Fruit fly (Drosophila melanogaster): Measurements from ENCODE around the gene BI-1.

BI-1 gene

DNA sequence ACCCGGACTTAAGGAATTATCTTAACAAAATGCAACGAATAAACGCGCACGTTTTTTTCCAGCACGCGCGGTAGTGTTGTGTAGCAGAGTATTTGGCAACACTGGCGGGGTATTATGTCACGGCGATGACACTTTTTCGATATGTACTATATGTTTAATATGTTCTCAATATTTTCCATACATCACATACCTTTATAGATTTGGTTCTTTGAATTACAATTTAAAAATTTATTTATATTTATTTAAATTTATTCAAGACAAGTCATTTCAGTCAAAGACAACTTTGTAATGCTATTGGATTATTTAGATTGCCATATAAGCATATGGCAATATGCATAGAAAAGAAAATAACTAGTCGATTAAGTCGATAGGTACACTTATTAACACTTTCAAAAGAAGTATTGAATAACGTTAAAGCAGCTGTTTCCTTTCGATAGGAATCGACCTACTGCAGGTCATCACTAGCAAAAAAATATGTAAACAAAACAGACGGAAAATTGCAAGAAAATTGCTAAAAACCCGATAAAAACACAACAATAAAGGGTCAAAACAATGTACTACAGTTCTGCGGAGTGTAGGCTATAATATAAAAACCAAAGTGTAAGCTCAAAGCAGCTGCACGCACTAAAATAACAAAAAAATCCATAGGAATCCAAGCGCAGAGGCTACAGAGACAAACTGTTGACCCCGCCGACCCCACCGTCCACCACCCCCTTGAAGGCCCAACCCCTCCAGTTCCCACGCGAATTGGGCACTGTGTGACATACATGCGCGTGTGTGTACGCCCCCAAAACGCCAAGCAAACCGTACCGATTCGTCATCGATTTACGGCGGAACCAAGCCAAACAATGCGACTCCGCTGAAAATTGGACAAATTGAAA lies 37.6 kb upstream of the BI-1 start, which contains the start of the genes CG7182 and GAPcenA (continued):
- TF ChIP-seq HLH4C (GFP tag; IDR thresholded peaks at IDR 0.05; ENCODE audit: partially characterized antibody) (peak; percentile 59; the same call in 2 of the 3 replicates), disco-r (GFP tag; optimal IDR thresholded peaks at IDR 0.05) (no peak), CG10366 (GFP tag; IDR thresholded peaks at IDR 0.05) (peak; percentile 44), CG12942 (GFP tag; optimal IDR thresholded peaks at IDR 0.05) (peak; percentile 50), CG14860 (GFP tag; IDR thresholded peaks at IDR 0.05; ENCODE audit: partially characterized antibody) (peak; percentile 32; the same call in 1 of the 3 replicates), HmgZ (tag; optimal IDR thresholded peaks at IDR 0.05) (no peak), jing (GFP tag; optimal IDR thresholded peaks at IDR 0.05) (no peak), Optix (GFP tag; IDR thresholded peaks at IDR 0.05) (no peak), Ets65A (GFP tag) (peak; percentile 95), CG10274 (GFP tag; optimal IDR thresholded peaks at IDR 0.05) (peak; percentile 2), pnt (GFP tag; optimal IDR thresholded peaks at IDR 0.05) (no peak), CG11398 (GFP tag; optimal IDR thresholded peaks at IDR 0.05) (peak; percentile 10), CG12659 (GFP tag; optimal IDR thresholded peaks at IDR 0.05) (peak; percentile 80), toy (GFP tag; IDR thresholded peaks at IDR 0.05) (no peak), gcm2 (GFP tag; optimal IDR thresholded peaks at IDR 0.05) (no peak), hb (GFP tag; IDR thresholded peaks at IDR 0.05; ENCODE audit: partially characterized antibody) (no peak; the same call in 2 of the 3 replicates), tio (GFP tag; optimal IDR thresholded peaks at IDR 0.05) (no peak), CG13624 (GFP tag; optimal IDR thresholded peaks at IDR 0.05) (peak; percentile 19), esg (GFP tag; conservative IDR thresholded peaks at IDR 0.05) (no peak), ci (GFP tag; IDR thresholded peaks at IDR 0.05) (0 out of 3 replicates have a peak, but pooled peaks have one; percentile 18), CG3281 (GFP tag; optimal IDR thresholded peaks at IDR 0.05) (peak; percentile 67), dysf (GFP tag; IDR thresholded peaks at IDR 0.05) (no peak), CG18619 (GFP tag; optimal IDR thresholded peaks at IDR 0.05) (peak; percentile 63), pita (GFP tag; optimal IDR thresholded peaks at IDR 0.05) (no peak), Fer1 (GFP tag; optimal IDR thresholded peaks at IDR 0.05) (peak; percentile 49), CG14667 (GFP tag; IDR thresholded peaks at IDR 0.05) (no peak), CG17359 (tag; optimal IDR thresholded peaks at IDR 0.05) (peak; percentile 69), fu2 (GFP tag; optimal IDR thresholded peaks at IDR 0.05) (peak; percentile 29), CG7987 (GFP tag; optimal IDR thresholded peaks at IDR 0.05) (no peak), inv (GFP tag; IDR thresholded peaks at IDR 0.05; ENCODE audit: partially characterized antibody) (no peak), CG8290 (GFP tag; optimal IDR thresholded peaks at IDR 0.05) (peak; percentile 76), CG8290 (tag; optimal IDR thresholded peaks at IDR 0.05) (peak in 1 of 2 experiments; percentile 38), NFAT (GFP tag; IDR thresholded peaks at IDR 0.05) (peak; percentile 36; the same call in 1 of the 2 replicates), croc (GFP tag; conservative IDR thresholded peaks at IDR 0.05) (peak; percentile 40; the same call in 1 of the 3 replicates), Spps (tag; optimal IDR thresholded peaks at IDR 0.05) (peak; percentile 29), MTF-1 (GFP tag; optimal IDR thresholded peaks at IDR 0.05; ENCODE audit: borderline replicate concordance) (no peak), Hmx (GFP tag; optimal IDR thresholded peaks at IDR 0.05) (no peak), Bdp1 (GFP tag; optimal IDR thresholded peaks at IDR 0.05) (no peak), nom (GFP tag; optimal IDR thresholded peaks at IDR 0.05) (peak; percentile 18), Sox100B (GFP tag; optimal IDR thresholded peaks at IDR 0.05) (no peak), gfzf (GFP tag; optimal IDR thresholded peaks at IDR 0.05) (no peak), CG1233 (GFP tag; optimal IDR thresholded peaks at IDR 0.05) (peak; percentile 73), CG14441 (GFP tag; IDR thresholded peaks at IDR 0.05) (no peak; the same call in 1 of the 2 replicates), CG2678 (tag; optimal IDR thresholded peaks at IDR 0.05) (peak; percentile 82), kah (GFP tag; optimal IDR thresholded peaks at IDR 0.05) (no peak), CG1602 (GFP tag; optimal IDR thresholded peaks at IDR 0.05) (peak; percentile 64), CG10431 (GFP tag; optimal IDR thresholded peaks at IDR 0.05) (peak; percentile 45), CG11560 (tag; IDR thresholded peaks at IDR 0.05) (peak; percentile 97), CG13296 (GFP tag; optimal IDR thresholded peaks at IDR 0.05) (peak; percentile 57)
